Worm (Caenorhabditis elegans) whole organism, L1 larva: ENCODE data around the gene ire-1.

Experiments
- alr-1 ChIP-seq: fragments of 200-800 bp; sonication (Bioruptor generic); optimal IDR thresholded peaks from 2 replicates; lab custom pipeline; 2018; ENCODE audit warnings: borderline replicate concordance, mild to moderate bottlenecking, missing genetic modification characterization, missing compliant biosample characterization
- egl-27 ChIP-seq, 2 experiments: fragments of 150-350 bp in 1 of 2; sonication (generic microtip); optimal IDR thresholded peaks; 3 replicates each; lab custom pipeline; 2017 to 2018; ENCODE audit warnings: missing biosample characterization in 2 of 2, missing genetic modification characterization in 2 of 2, missing genetic modification reagents in 2 of 2
- fkh-10 ChIP-seq: sonication (generic microtip); optimal IDR thresholded peaks from 2 replicates; lab custom pipeline; 2017; ENCODE audit warnings: missing biosample characterization, missing genetic modification reagents, missing genetic modification characterization
- fos-1 ChIP-seq: fragments of 150-350 bp; optimal IDR thresholded peaks from 2 replicates; lab custom pipeline; 2014; ENCODE audit warnings: missing biosample characterization, missing genetic modification characterization
- lin-39 ChIP-seq: fragments of 150-350 bp; optimal IDR thresholded peaks from 2 replicates; lab custom pipeline; 2014; ENCODE audit warnings: missing biosample characterization, missing genetic modification reagents, missing genetic modification characterization
- nhr-11 ChIP-seq: fragments of 150-350 bp; optimal IDR thresholded peaks from 2 replicates; lab custom pipeline; 2014; ENCODE audit warnings: missing biosample characterization, missing genetic modification characterization
- nhr-12 ChIP-seq: sonication (generic microtip); optimal IDR thresholded peaks from 2 replicates; lab custom pipeline; 2017; ENCODE audit warnings: missing biosample characterization, missing genetic modification characterization
- pag-3 ChIP-seq: sonication (generic microtip); optimal IDR thresholded peaks from 2 replicates; lab custom pipeline; 2017; ENCODE audit warnings: missing genetic modification characterization, mild to moderate bottlenecking, missing compliant biosample characterization, antibody characterized with exemption, borderline replicate concordance; ENCODE audit not compliant: insufficient read depth
- unc-130 ChIP-seq: fragments of 150-350 bp; optimal IDR thresholded peaks from 2 replicates; lab custom pipeline; 2017; ENCODE audit warnings: missing biosample characterization, missing genetic modification characterization, inconsistent platforms
- unc-30 ChIP-seq: sonication (generic microtip); optimal IDR thresholded peaks from 2 replicates; lab custom pipeline; 2017; ENCODE audit warnings: missing biosample characterization, missing genetic modification characterization
- zip-4 ChIP-seq: fragments of 200-800 bp; sonication (Bioruptor generic); optimal IDR thresholded peaks from 2 replicates; lab custom pipeline; 2018; ENCODE audit warnings: mild to moderate bottlenecking, missing genetic modification characterization, moderate library complexity, missing compliant biosample characterization

DNA sequence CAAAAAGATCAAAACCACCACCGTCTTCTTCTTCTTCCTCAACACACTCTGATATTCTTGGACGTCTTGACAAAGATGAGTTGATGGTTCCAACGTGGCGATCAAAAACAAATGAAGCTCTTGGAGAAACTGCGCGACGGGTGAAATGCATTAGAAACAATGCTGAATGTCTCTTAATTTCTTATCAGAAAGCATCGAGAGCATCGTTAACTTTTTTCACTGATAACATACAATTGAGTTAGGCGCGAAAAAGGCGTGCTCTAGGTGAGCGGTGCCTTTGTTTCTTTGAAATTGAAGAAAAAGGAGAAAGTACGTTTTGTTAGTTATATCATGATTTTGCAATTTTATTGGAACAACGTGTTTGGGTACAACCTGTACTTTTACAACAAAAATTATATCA, 51.5 kb downstream of the ire-1 start, which contains the start of gene gpcp-2:
- no peak for TF ChIP-seq egl-27 (tag; optimal IDR thresholded peaks at IDR 0.05; lab: Kevin White, UChicago)
- TF ChIP-seq zip-4 (GFP tag; lab: Kevin White, UChicago): no peak
- TF ChIP-seq nhr-11 (tag; lab: Kevin White, UChicago): no peak
- TF ChIP-seq fkh-10 (GFP tag; lab: Kevin White, UChicago): no peak
- no peak for TF ChIP-seq unc-130 (tag; lab: Kevin White, UChicago)
- no peak for TF ChIP-seq pag-3 (tag; lab: Kevin White, UChicago)
- TF ChIP-seq fos-1 (tag; lab: Kevin White, UChicago): no peak
- no peak for TF ChIP-seq alr-1 (tag; lab: Kevin White, UChicago)
- no peak for TF ChIP-seq lin-39 (tag; lab: Kevin White, UChicago)
- no peak for TF ChIP-seq unc-30 (tag; lab: Kevin White, UChicago)
- no peak for TF ChIP-seq nhr-12 (tag; lab: Kevin White, UChicago)
